Worm (Caenorhabditis elegans) whole organism, L3 larva: ENCODE data around the gene F36D4.5.
"Not testable (repeated sequence)": the region's sequence is repeated elsewhere in the genome, so short reads cannot be mapped to it uniquely, and the experiment has no call there.

Experiments
- ZK546.5 ChIP-seq: sonication (generic microtip); optimal IDR thresholded peaks from 2 replicates; lab custom pipeline; 2017; ENCODE audit warnings: missing biosample characterization, missing genetic modification characterization
- ama-1 ChIP-seq: fragments of 150-350 bp; optimal IDR thresholded peaks from 2 replicates; lab custom pipeline; 2018
- ceh-28 ChIP-seq: fragments of 150-350 bp; optimal IDR thresholded peaks from 2 replicates; lab custom pipeline; 2014; ENCODE audit warnings: missing biosample characterization, missing genetic modification reagents, missing genetic modification characterization
- ceh-9 ChIP-seq: sonication (generic microtip); optimal IDR thresholded peaks from 2 replicates; lab custom pipeline; 2018; ENCODE audit warnings: missing biosample characterization, missing genetic modification characterization
- daf-12 ChIP-seq: fragments of 150-350 bp; optimal IDR thresholded peaks from 2 replicates; lab custom pipeline; 2014; ENCODE audit warnings: missing biosample characterization, missing genetic modification reagents, missing genetic modification characterization
- egl-27 ChIP-seq: sonication (generic microtip); optimal IDR thresholded peaks from 4 replicates; lab custom pipeline; 2017; ENCODE audit warnings: missing biosample characterization, missing genetic modification reagents, missing genetic modification characterization
- egl-5 ChIP-seq: fragments of 150-350 bp; optimal IDR thresholded peaks from 2 replicates; lab custom pipeline; 2017; ENCODE audit warnings: missing biosample characterization, missing genetic modification reagents, missing genetic modification characterization, inconsistent platforms
- elt-2 ChIP-seq: sonication (generic microtip); optimal IDR thresholded peaks from 2 replicates; lab custom pipeline; 2016; ENCODE audit warnings: missing genetic modification reagents, mild to moderate bottlenecking, missing genetic modification characterization, missing compliant biosample characterization
- elt-3 ChIP-seq, 3 experiments: fragments of 150-350 bp in 1 of 3; sonication (generic microtip) in 2 of 3; optimal IDR thresholded peaks; 2 replicates in 2 of 3; 4 replicates in 1 of 3; lab custom pipeline; 2014 to 2017; ENCODE audit warnings: missing biosample characterization in 3 of 3, missing genetic modification characterization in 3 of 3
- fkh-10 ChIP-seq: sonication (generic microtip); optimal IDR thresholded peaks from 2 replicates; lab custom pipeline; 2017; ENCODE audit warnings: missing biosample characterization, missing genetic modification reagents, missing genetic modification characterization
- fkh-2 ChIP-seq: fragments of 150-350 bp; optimal IDR thresholded peaks from 2 replicates; lab custom pipeline; 2014; ENCODE audit warnings: missing biosample characterization, missing genetic modification reagents, missing genetic modification characterization
- hmg-11 ChIP-seq: sonication (generic microtip); optimal IDR thresholded peaks from 2 replicates; lab custom pipeline; 2016; ENCODE audit warnings: missing genetic modification characterization, missing compliant biosample characterization
- jun-1 ChIP-seq: fragments of 150-350 bp; optimal IDR thresholded peaks from 2 replicates; lab custom pipeline; 2014; ENCODE audit warnings: missing biosample characterization, missing genetic modification reagents, missing genetic modification characterization
- lin-39 ChIP-seq: fragments of 150-350 bp; optimal IDR thresholded peaks from 2 replicates; lab custom pipeline; 2018; ENCODE audit warnings: missing biosample characterization, missing genetic modification reagents, missing genetic modification characterization
- lsy-12 ChIP-seq: sonication (generic microtip); optimal IDR thresholded peaks from 2 replicates; lab custom pipeline; 2016; ENCODE audit warnings: mild to moderate bottlenecking, missing genetic modification characterization, missing compliant biosample characterization
- mdl-1 ChIP-seq: fragments of 150-350 bp; optimal IDR thresholded peaks from 2 replicates; lab custom pipeline; 2014; ENCODE audit warnings: missing biosample characterization, missing genetic modification characterization
- mml-1 ChIP-seq: fragments of 150-350 bp; sonication (generic microtip); optimal IDR thresholded peaks from 3 replicates; lab custom pipeline; 2014; ENCODE audit warnings: missing biosample characterization, missing genetic modification characterization
- nfya-1 ChIP-seq: sonication (generic microtip); optimal IDR thresholded peaks from 2 replicates; lab custom pipeline; 2017; ENCODE audit warnings: missing genetic modification characterization, mild to moderate bottlenecking, missing compliant biosample characterization, antibody characterized with exemption, moderate library complexity; ENCODE audit not compliant: insufficient read depth
- nhr-11 ChIP-seq: fragments of 150-350 bp; optimal IDR thresholded peaks from 2 replicates; lab custom pipeline; 2014; ENCODE audit warnings: missing biosample characterization, missing genetic modification characterization
- nhr-237 ChIP-seq: fragments of 150-350 bp; optimal IDR thresholded peaks from 2 replicates; lab custom pipeline; 2014; ENCODE audit warnings: missing biosample characterization, missing genetic modification characterization
- nhr-25 ChIP-seq: sonication (generic microtip); optimal IDR thresholded peaks from 2 replicates; lab custom pipeline; 2017; ENCODE audit warnings: missing biosample characterization, missing genetic modification characterization
- nhr-28 ChIP-seq: fragments of 150-350 bp; optimal IDR thresholded peaks from 2 replicates; lab custom pipeline; 2014; ENCODE audit warnings: missing biosample characterization, missing genetic modification characterization
- nhr-43 ChIP-seq: sonication (generic microtip); optimal IDR thresholded peaks from 2 replicates; lab custom pipeline; 2016; ENCODE audit warnings: mild to moderate bottlenecking, missing genetic modification characterization, missing compliant biosample characterization; ENCODE audit not compliant: poor library complexity, severe bottlenecking
- nhr-67 ChIP-seq: fragments of 150-350 bp; optimal IDR thresholded peaks from 2 replicates; lab custom pipeline; 2014; ENCODE audit warnings: missing biosample characterization, missing genetic modification characterization
- nhr-77 ChIP-seq: fragments of 150-350 bp; optimal IDR thresholded peaks from 2 replicates; lab custom pipeline; 2014; ENCODE audit warnings: missing biosample characterization, missing genetic modification characterization
- pha-4 ChIP-seq: fragments of 150-350 bp; optimal IDR thresholded peaks from 2 replicates; lab custom pipeline; 2014; ENCODE audit warnings: missing biosample characterization, missing genetic modification reagents, missing genetic modification characterization
- pqm-1 ChIP-seq: fragments of 150-350 bp; optimal IDR thresholded peaks from 2 replicates; lab custom pipeline; 2017; ENCODE audit warnings: missing biosample characterization, missing genetic modification characterization, inconsistent platforms
- sea-2 ChIP-seq: fragments of 150-350 bp; sonication (generic microtip); optimal IDR thresholded peaks from 4 replicates; lab custom pipeline; 2014; ENCODE audit warnings: missing biosample characterization, missing genetic modification reagents, missing genetic modification characterization
- skn-1 ChIP-seq: fragments of 150-350 bp; optimal IDR thresholded peaks from 2 replicates; lab custom pipeline; 2014; ENCODE audit warnings: missing biosample characterization, missing genetic modification characterization
- snpc-4 ChIP-seq: fragments of 150-350 bp; optimal IDR thresholded peaks from 2 replicates; lab custom pipeline; 2014; ENCODE audit warnings: missing biosample characterization, missing genetic modification characterization
- tbx-2 ChIP-seq: sonication (generic microtip); optimal IDR thresholded peaks from 2 replicates; lab custom pipeline; 2016; ENCODE audit warnings: mild to moderate bottlenecking, missing genetic modification characterization, missing compliant biosample characterization
- unc-39 ChIP-seq: sonication (generic microtip); optimal IDR thresholded peaks from 4 replicates; lab custom pipeline; 2017; ENCODE audit warnings: missing biosample characterization, missing genetic modification characterization
- ztf-4 ChIP-seq: fragments of 150-350 bp; optimal IDR thresholded peaks from 2 replicates; lab custom pipeline; 2014; ENCODE audit warnings: missing biosample characterization, missing genetic modification characterization

The F36D4.5 gene

ce11 chrV:9441046-9441445 lies 15.4 kb upstream of the F36D4.5 start:
- TF ChIP-seq fkh-10 (no peak), nhr-237 (tag; lab: Kevin White, UChicago) (no peak)

ce11 chrV:9440003-9440319 lies 14.3 kb upstream of the F36D4.5 start:
- TF ChIP-seq ama-1 (no peak), nhr-67 (tag; lab: Kevin White, UChicago) (no peak)

- TF ChIP-seq ceh-9 (tag; lab: Kevin White, UChicago); unc-39 (tag; lab: Kevin White, UChicago); nhr-43: not testable (repeated sequence)
- TF ChIP-seq, all 47 proteins: peak for 0; not testable (repeated sequence) for 47
Measured at ce11 chrV:9439315-9440002, 13.8 kb upstream of the F36D4.5 start, which contains the start of gene Y54B9A.1. Y54B9A.1 (minus strand) TSS chrV:9439549.

- no peak for TF ChIP-seq fkh-10
- TF ChIP-seq ama-1, result no peak
- TF ChIP-seq mdl-1, result no peak
- TF ChIP-seq hmg-11, result no peak
- no peak for TF ChIP-seq ztf-4 (tag; lab: Kevin White, UChicago)
- no peak for TF ChIP-seq ZK546.5
- TF ChIP-seq tbx-2 (tag; lab: Kevin White, UChicago), result no peak
- no peak for TF ChIP-seq pha-4
- TF ChIP-seq ceh-9 (tag; lab: Kevin White, UChicago), result no peak
Measured at ce11 chrV:9427075-9427474, 1.5 kb upstream of the F36D4.5 start, which contains the start of gene F36D4.6. F36D4.6 (minus strand) TSS chrV:9427175.

DNA sequence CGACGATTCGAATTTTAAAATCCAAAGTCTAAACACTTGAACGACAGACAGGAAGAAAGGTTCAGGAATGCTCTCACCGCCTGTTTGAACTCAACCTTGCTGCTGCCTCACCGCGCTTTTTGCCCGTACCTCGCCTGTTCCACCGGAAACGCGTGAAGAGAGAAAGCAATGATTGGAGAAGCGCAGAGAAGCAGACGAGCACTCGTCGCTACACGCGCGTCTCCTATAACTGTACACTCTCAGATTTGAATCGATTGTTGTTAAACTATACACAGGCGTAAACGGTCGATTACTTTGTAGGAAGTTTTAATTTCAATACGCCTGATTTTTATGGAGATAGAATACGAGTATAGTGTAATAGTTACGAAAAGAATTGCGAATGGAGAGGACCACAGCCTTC lies 1.1 kb downstream of the F36D4.5 start:
- TF ChIP-seq nhr-77 (no peak), mml-1 (tag; lab: Kevin White, UChicago) (no peak), sea-2 (GFP tag; lab: Kevin White, UChicago) (no peak), daf-12 (tag; lab: Kevin White, UChicago) (no peak), lsy-12 (tag; lab: Kevin White, UChicago) (no peak), snpc-4 (tag; lab: Kevin White, UChicago) (no peak), egl-5 (no peak), nfya-1 (tag; lab: Kevin White, UChicago) (peak; percentile 39), nhr-25 (tag; lab: Kevin White, UChicago) (peak; percentile 50), nhr-11 (tag; lab: Kevin White, UChicago) (no peak), fkh-2 (tag; lab: Kevin White, UChicago) (no peak), nhr-28 (tag; lab: Kevin White, UChicago) (no peak), pqm-1 (tag; lab: Kevin White, UChicago) (peak; percentile 17), elt-2 (tag; lab: Kevin White, UChicago) (peak; percentile 57), elt-3 (tag; optimal IDR thresholded peaks at IDR 0.05; lab: Kevin White, UChicago) (no peak), pha-4 (peak; percentile 45), lin-39 (no peak), ceh-28 (tag; lab: Kevin White, UChicago) (peak; percentile 72), mdl-1 (no peak), jun-1 (tag; lab: Kevin White, UChicago) (no peak), nhr-237 (tag; lab: Kevin White, UChicago) (no peak), tbx-2 (tag; lab: Kevin White, UChicago) (no peak), hmg-11 (no peak), egl-27 (no peak)
- TF ChIP-seq, all 47 proteins: peak for 6

- TF ChIP-seq skn-1 (tag; lab: Kevin White, UChicago) (no peak), egl-5 (no peak), daf-12 (tag; lab: Kevin White, UChicago) (no peak), nhr-25 (tag; lab: Kevin White, UChicago) (peak; percentile 24), egl-27 (no peak)
Measured at ce11 chrV:9423539-9423938, 2.1 kb downstream of the F36D4.5 start.
